Worm (Caenorhabditis elegans): ENCODE results near the gene C11H1.7.

C11H1.7 gene

DNA sequence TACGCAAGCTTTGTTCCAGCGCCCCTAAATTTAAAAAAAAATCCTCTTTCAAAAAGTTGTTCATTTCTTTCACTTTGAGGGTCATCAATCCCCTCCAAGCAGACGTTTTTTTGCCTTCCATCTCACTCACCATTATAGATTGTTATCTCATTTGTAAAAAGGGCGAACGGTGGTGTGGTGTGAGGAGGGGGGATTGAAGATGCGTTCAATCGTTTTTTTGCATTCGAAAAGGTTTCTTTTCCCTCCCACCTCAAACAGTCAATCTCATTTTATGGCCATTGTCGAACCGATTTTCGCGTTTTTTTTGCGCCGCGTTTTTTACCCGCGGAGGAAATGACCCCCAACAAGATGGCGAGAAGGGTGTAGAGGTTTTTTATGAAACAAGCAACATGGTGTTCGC is 11.7 kb downstream of the C11H1.7 start:
- TF ChIP-seq syd-9 (tag; optimal IDR thresholded peaks at IDR 0.05) (no peak), hlh-13 (GFP tag; optimal IDR thresholded peaks at IDR 0.05) (no peak), K09A11.1 (tag; optimal IDR thresholded peaks at IDR 0.05; ENCODE audit: insufficient read depth) (no peak), pax-1 (tag; optimal IDR thresholded peaks at IDR 0.05) (no peak), unc-42 (tag; optimal IDR thresholded peaks at IDR 0.05) (no peak), pha-2 (tag; optimal IDR thresholded peaks at IDR 0.05) (no peak), tbx-2 (tag; optimal IDR thresholded peaks at IDR 0.05) (no peak), ceh-19 (GFP tag; optimal IDR thresholded peaks at IDR 0.05) (no peak), odd-2 (tag; optimal IDR thresholded peaks at IDR 0.05) (no peak), C08G9.2 (tag; optimal IDR thresholded peaks at IDR 0.05) (no peak), Y22D7AL.16 (tag; optimal IDR thresholded peaks at IDR 0.05) (no peak), unc-3 (GFP tag; conservative IDR thresholded peaks at IDR 0.05) (no peak), unc-3 (tag; optimal IDR thresholded peaks at IDR 0.05) (no peak), ets-4 (tag; optimal IDR thresholded peaks at IDR 0.05) (no peak), ceh-34 (tag; optimal IDR thresholded peaks at IDR 0.05) (no peak), pqm-1 (tag; optimal IDR thresholded peaks at IDR 0.05) (no peak), K02D7.2 (tag; optimal IDR thresholded peaks at IDR 0.05) (no peak), nfya-1 (tag; optimal IDR thresholded peaks at IDR 0.05) (no peak), madf-2 (tag; optimal IDR thresholded peaks at IDR 0.05) (no peak)

DNA sequence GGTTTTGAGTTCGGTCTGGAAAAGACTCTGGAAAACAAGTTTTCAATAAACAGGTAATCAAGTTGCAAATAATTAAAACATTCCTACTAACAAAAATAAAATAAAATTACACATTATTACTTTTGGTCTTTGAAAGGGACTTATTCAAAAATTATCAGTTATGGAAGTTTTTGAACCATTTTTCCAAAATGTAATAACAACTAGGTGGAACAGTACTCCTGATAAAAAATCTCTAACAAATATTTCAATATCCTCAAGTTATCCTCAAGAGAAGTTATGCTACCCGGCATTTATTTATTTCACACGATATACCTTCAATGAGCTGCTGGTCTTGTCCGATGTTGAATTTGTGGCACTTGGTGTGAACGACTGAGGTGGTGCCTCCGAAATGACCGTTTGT is 12.5 kb downstream of the C11H1.7 start:
- TF ChIP-seq ceh-6 (GFP tag; optimal IDR thresholded peaks at IDR 0.05) (no peak), pros-1 (tag; optimal IDR thresholded peaks at IDR 0.05) (no peak), tbx-2 (tag; optimal IDR thresholded peaks at IDR 0.05) (no peak), ref-2 (tag; optimal IDR thresholded peaks at IDR 0.05) (no peak), ceh-34 (tag; optimal IDR thresholded peaks at IDR 0.05) (no peak), ama-1 (optimal IDR thresholded peaks at IDR 0.05) (no peak), unc-86 (tag; optimal IDR thresholded peaks at IDR 0.05) (no peak), ceh-30 (tag; optimal IDR thresholded peaks at IDR 0.05) (no peak), ceh-18 (tag; optimal IDR thresholded peaks at IDR 0.05) (no peak), ceh-14 (tag; optimal IDR thresholded peaks at IDR 0.05) (no peak)

DNA sequence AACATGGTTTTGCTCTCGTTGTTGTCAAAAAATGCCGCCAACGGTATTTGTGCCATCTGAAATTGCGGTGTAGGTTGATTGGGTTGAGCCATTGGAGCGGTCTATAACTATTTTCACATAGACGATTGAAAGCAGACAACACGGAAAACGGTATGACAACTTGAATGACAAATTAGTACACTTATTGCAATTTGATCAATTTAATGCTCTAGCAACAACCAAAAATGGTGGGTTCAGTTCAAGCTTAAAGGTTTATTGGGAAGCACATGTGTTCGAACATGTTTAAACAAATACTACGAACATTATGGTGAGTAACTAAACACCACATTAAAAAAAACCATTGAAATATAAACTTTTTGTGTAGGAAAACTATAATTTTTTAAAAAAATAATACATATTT is 13.2 kb downstream of the C11H1.7 start, which contains the start of gene sel-7:
Gene sel-7 (minus strand): TSS at position 101 of the 400 bp plus-strand sequence.
- no peak for TF ChIP-seq fax-1 (tag; optimal IDR thresholded peaks at IDR 0.05)
- no peak for TF ChIP-seq tbx-2 (tag; optimal IDR thresholded peaks at IDR 0.05)
- TF ChIP-seq pag-3 (tag; optimal IDR thresholded peaks at IDR 0.05; ENCODE audit: borderline replicate concordance): no peak
- TF ChIP-seq syd-9 (tag; optimal IDR thresholded peaks at IDR 0.05): no peak
- TF ChIP-seq K02D7.2 (tag; optimal IDR thresholded peaks at IDR 0.05): no peak
- TF ChIP-seq zip-5 (tag; optimal IDR thresholded peaks at IDR 0.05): no peak
- no peak for TF ChIP-seq hlh-15 (tag; optimal IDR thresholded peaks at IDR 0.05)
- TF ChIP-seq nhr-232 (tag; optimal IDR thresholded peaks at IDR 0.05): no peak
- TF ChIP-seq ceh-24 (tag; optimal IDR thresholded peaks at IDR 0.05): no peak
- no peak for TF ChIP-seq ceh-34 (tag; optimal IDR thresholded peaks at IDR 0.05)
- no peak for TF ChIP-seq pha-2 (tag; optimal IDR thresholded peaks at IDR 0.05)
- no peak for TF ChIP-seq pqm-1 (tag; optimal IDR thresholded peaks at IDR 0.05)
- no peak for TF ChIP-seq ttx-3 (tag; optimal IDR thresholded peaks at IDR 0.05)
- TF ChIP-seq unc-3 (GFP tag; conservative IDR thresholded peaks at IDR 0.05): no peak
- TF ChIP-seq unc-3 (tag; optimal IDR thresholded peaks at IDR 0.05): no peak
- no peak for TF ChIP-seq Y22D7AL.16 (tag; optimal IDR thresholded peaks at IDR 0.05)
- no peak for TF ChIP-seq ztf-16 (tag; optimal IDR thresholded peaks at IDR 0.05)

DNA sequence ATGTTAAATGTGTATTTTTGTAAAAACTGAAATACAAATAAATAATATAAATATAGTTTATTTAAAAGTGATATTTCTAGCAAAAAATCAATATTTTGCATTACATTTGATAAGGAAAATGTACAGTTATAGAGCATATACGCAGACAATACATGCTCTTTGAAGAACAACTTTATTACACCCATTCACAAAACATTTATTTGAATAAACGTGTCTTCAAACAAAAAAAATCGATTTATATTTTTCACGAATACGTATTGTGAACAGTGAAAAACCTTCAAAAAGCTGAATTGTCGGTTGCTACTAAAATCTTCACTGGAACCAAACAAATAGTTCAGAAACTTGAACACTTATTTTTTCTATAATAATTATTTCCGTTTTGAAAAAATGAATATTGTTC is 20.4 kb downstream of the C11H1.7 start, which contains the start of gene K04G11.3:
Gene K04G11.3 (minus strand): TSS at position 101 of the 400 bp plus-strand sequence.
- no peak for TF ChIP-seq odd-2 (tag; optimal IDR thresholded peaks at IDR 0.05)

DNA sequence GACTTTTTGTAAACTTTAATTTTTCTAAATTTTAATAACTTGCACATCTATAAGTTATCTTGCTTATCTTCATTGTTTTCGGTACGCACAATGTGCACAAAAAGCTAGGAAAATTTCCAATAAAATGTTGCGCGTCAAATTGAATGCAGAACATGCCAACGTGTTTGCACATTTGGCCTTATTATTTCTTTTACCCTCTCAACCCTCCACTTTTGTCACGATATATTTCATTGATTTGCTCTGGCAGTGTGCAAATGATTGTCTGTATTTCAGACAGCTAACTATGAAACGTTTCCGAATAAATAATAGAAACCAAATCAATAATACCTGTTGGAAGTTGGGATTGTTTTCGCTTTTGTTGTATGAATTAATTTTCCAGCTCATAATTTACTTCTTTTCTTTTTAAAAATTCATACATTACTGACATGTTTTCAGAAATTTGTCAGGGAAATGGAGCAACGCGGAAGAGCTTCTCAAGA is 22.5 kb downstream of the C11H1.7 start, which contains the start of gene wdr-5.2:
Gene wdr-5.2 (plus strand): TSS at position 429 of the 479 bp plus-strand sequence.
- TF ChIP-seq unc-55 (GFP tag; optimal IDR thresholded peaks at IDR 0.05) (no peak), hlh-6 (tag; optimal IDR thresholded peaks at IDR 0.05) (no peak), mec-3 (tag; optimal IDR thresholded peaks at IDR 0.05; ENCODE audit: borderline replicate concordance) (no peak), ahr-1 (tag; optimal IDR thresholded peaks at IDR 0.05) (no peak), fax-1 (tag; optimal IDR thresholded peaks at IDR 0.05) (no peak), fkh-6 (tag; optimal IDR thresholded peaks at IDR 0.05) (no peak), Y22D7AL.16 (tag; optimal IDR thresholded peaks at IDR 0.05) (no peak), ceh-2 (tag; optimal IDR thresholded peaks at IDR 0.05) (no peak), syd-9 (tag; optimal IDR thresholded peaks at IDR 0.05) (no peak)

Data from whole organism, late embryonic.